Fruit fly (Drosophila melanogaster) whole organism, embryonic: ENCODE measurements around the gene Ilp5.

ENCODE experiments used
- BEAF-32 ChIP-seq: fragments of 200-800 bp; sonication (Bioruptor generic); optimal IDR thresholded peaks from 3 replicates; lab custom pipeline; 2017; ENCODE audit warnings: missing biosample characterization, missing genetic modification characterization, mild to moderate bottlenecking, moderate library complexity, missing genetic modification reagents
- CG10209 ChIP-seq: fragments of 200-800 bp; sonication (Bioruptor generic); optimal IDR thresholded peaks from 3 replicates; lab custom pipeline; 2017; ENCODE audit warnings: missing biosample characterization, mild to moderate bottlenecking, missing genetic modification characterization, missing genetic modification reagents
- CG11398 ChIP-seq: fragments of 200-800 bp; sonication (Bioruptor generic); optimal IDR thresholded peaks from 2 replicates; lab custom pipeline; 2016; ENCODE audit warnings: missing biosample characterization, missing genetic modification characterization
- CG11695 ChIP-seq: fragments of 200-800 bp; sonication (Bioruptor generic); IDR thresholded peaks from 3 replicates; pipeline ENCODE4 v1.3.6; 2022; ENCODE audit warnings: missing biosample characterization, missing genetic modification characterization
- CG12236 ChIP-seq: fragments of 200-800 bp; sonication (Bioruptor generic); optimal IDR thresholded peaks from 2 replicates; lab custom pipeline; 2016; ENCODE audit warnings: missing biosample characterization, missing genetic modification characterization
- CG12299 ChIP-seq: fragments of 200-800 bp; sonication (Bioruptor generic); optimal IDR thresholded peaks from 2 replicates; lab custom pipeline; 2018; ENCODE audit warnings: missing biosample characterization, mild to moderate bottlenecking, missing genetic modification characterization
- CG12391 ChIP-seq: fragments of 200-800 bp; sonication (Bioruptor generic); optimal IDR thresholded peaks from 3 replicates; lab custom pipeline; 2018; ENCODE audit warnings: missing biosample characterization, mild to moderate bottlenecking, missing genetic modification characterization, moderate library complexity
- CG14014 ChIP-seq: fragments of 200-800 bp; sonication (Bioruptor generic); IDR thresholded peaks from 2 replicates; pipeline ENCODE4 v1.3.6; 2022; ENCODE audit warnings: missing biosample characterization, missing genetic modification characterization
- CG14050 ChIP-seq: fragments of 200-800 bp; sonication (Bioruptor generic); IDR thresholded peaks from 3 replicates; pipeline ENCODE4 v1.3.6; 2022; ENCODE audit warnings: missing biosample characterization, missing genetic modification characterization
- CG16813 ChIP-seq: fragments of 200-800 bp; sonication (Bioruptor generic); IDR thresholded peaks from 3 replicates; pipeline ENCODE4 v1.3.6; 2022; ENCODE audit warnings: missing biosample characterization, missing genetic modification characterization; ENCODE audit not compliant: partially characterized antibody
- CG17385 ChIP-seq: fragments of 200-800 bp; sonication (Bioruptor generic); optimal IDR thresholded peaks from 3 replicates; lab custom pipeline; 2018; ENCODE audit warnings: missing biosample characterization, mild to moderate bottlenecking, missing genetic modification characterization
- CG18619 ChIP-seq: fragments of 200-800 bp; sonication (Bioruptor generic); optimal IDR thresholded peaks from 3 replicates; lab custom pipeline; 2017; ENCODE audit warnings: missing biosample characterization, mild to moderate bottlenecking, missing genetic modification characterization
- CG2129 ChIP-seq: fragments of 200-800 bp; sonication (Bioruptor generic); IDR thresholded peaks from 2 replicates; pipeline ENCODE4 v1.3.6; 2022; ENCODE audit warnings: missing biosample characterization, missing genetic modification characterization; ENCODE audit not compliant: partially characterized antibody
- CG30431 ChIP-seq: fragments of 200-800 bp; sonication (Bioruptor generic); optimal IDR thresholded peaks from 2 replicates; lab custom pipeline; 2017; ENCODE audit warnings: missing biosample characterization, missing genetic modification characterization
- CG3163 ChIP-seq: fragments of 200-800 bp; sonication (Bioruptor generic); optimal IDR thresholded peaks from 3 replicates; lab custom pipeline; 2016; ENCODE audit warnings: missing biosample characterization, missing genetic modification characterization
- CG3281 ChIP-seq: fragments of 200-800 bp; sonication (Bioruptor generic); optimal IDR thresholded peaks from 3 replicates; lab custom pipeline; 2017; ENCODE audit warnings: missing biosample characterization, mild to moderate bottlenecking, missing genetic modification characterization
- CG7271 ChIP-seq: fragments of 200-800 bp; sonication (Bioruptor generic); optimal IDR thresholded peaks from 2 replicates; lab custom pipeline; 2018; ENCODE audit warnings: missing biosample characterization, mild to moderate bottlenecking, missing genetic modification characterization, moderate library complexity
- CG7786 ChIP-seq: fragments of 200-800 bp; sonication (Bioruptor generic); optimal IDR thresholded peaks from 2 replicates; lab custom pipeline; 2016; ENCODE audit warnings: missing biosample characterization, missing genetic modification characterization
- CG7839 ChIP-seq: fragments of 200-800 bp; sonication (Bioruptor generic); optimal IDR thresholded peaks from 3 replicates; lab custom pipeline; 2018; ENCODE audit warnings: missing biosample characterization, mild to moderate bottlenecking, missing genetic modification characterization, moderate library complexity
- CG7963 ChIP-seq: fragments of 200-800 bp; sonication (Bioruptor generic); IDR thresholded peaks from 3 replicates; pipeline ENCODE4 v1.3.6; 2022; ENCODE audit warnings: missing biosample characterization, missing genetic modification characterization; ENCODE audit not compliant: partially characterized antibody
- CG9727 ChIP-seq: fragments of 200-800 bp; sonication (Bioruptor generic); optimal IDR thresholded peaks from 3 replicates; lab custom pipeline; 2017; ENCODE audit warnings: missing biosample characterization, mild to moderate bottlenecking, missing genetic modification characterization
- CHES-1-like ChIP-seq: fragments of 200-800 bp; sonication (Bioruptor generic); optimal IDR thresholded peaks from 2 replicates; lab custom pipeline; 2016; ENCODE audit warnings: missing biosample characterization, missing genetic modification characterization
- Chrac-16 ChIP-seq: fragments of 200-800 bp; sonication (Bioruptor generic); optimal IDR thresholded peaks from 3 replicates; lab custom pipeline; 2016; ENCODE audit warnings: missing biosample characterization, missing genetic modification characterization
- Doc2 ChIP-seq: fragments of 200-800 bp; sonication (Bioruptor generic); IDR thresholded peaks from 2 replicates; pipeline ENCODE4 v1.3.6; 2022; ENCODE audit warnings: missing biosample characterization, missing genetic modification characterization
- E2f1 ChIP-seq: fragments of 200-800 bp; sonication (Bioruptor generic); IDR thresholded peaks from 2 replicates; pipeline ENCODE4 v1.3.6; 2022; ENCODE audit warnings: missing biosample characterization, missing genetic modification characterization
- ERR ChIP-seq: fragments of 200-800 bp; sonication (Bioruptor generic); optimal IDR thresholded peaks from 2 replicates; lab custom pipeline; 2016; ENCODE audit warnings: missing biosample characterization, missing genetic modification characterization
- HLH4C ChIP-seq: fragments of 200-800 bp; sonication (Bioruptor generic); IDR thresholded peaks from 3 replicates; pipeline ENCODE4 v1.3.6; 2022; ENCODE audit warnings: missing biosample characterization, missing genetic modification characterization; ENCODE audit not compliant: partially characterized antibody
- HLH54F ChIP-seq: fragments of 200-800 bp; sonication (Bioruptor generic); optimal IDR thresholded peaks from 3 replicates; lab custom pipeline; 2016; ENCODE audit warnings: missing biosample characterization, missing genetic modification characterization
- Hsf ChIP-seq: fragments of 200-800 bp; sonication (Bioruptor generic); optimal IDR thresholded peaks from 3 replicates; lab custom pipeline; 2016; ENCODE audit warnings: missing biosample characterization, missing genetic modification characterization
- Mrtf ChIP-seq: fragments of 200-800 bp; sonication (Bioruptor generic); IDR thresholded peaks from 3 replicates; pipeline ENCODE4 v1.3.6; 2022; ENCODE audit warnings: missing biosample characterization, missing genetic modification characterization
- NC2β ChIP-seq: fragments of 200-800 bp; sonication (Bioruptor generic); optimal IDR thresholded peaks from 2 replicates; lab custom pipeline; 2016; ENCODE audit warnings: missing biosample characterization, missing genetic modification characterization
- Ravus ChIP-seq: fragments of 200-800 bp; sonication (Bioruptor generic); IDR thresholded peaks from 2 replicates; pipeline ENCODE4 v1.3.6; 2022; ENCODE audit warnings: missing biosample characterization, missing genetic modification characterization
- ab ChIP-seq: fragments of 200-800 bp; sonication (Bioruptor generic); optimal IDR thresholded peaks from 2 replicates; lab custom pipeline; 2016; ENCODE audit warnings: missing biosample characterization, missing genetic modification characterization
- aop ChIP-seq: fragments of 200-800 bp; sonication (Bioruptor generic); IDR thresholded peaks from 2 replicates; pipeline ENCODE4 v1.3.6; 2022; ENCODE audit warnings: missing biosample characterization, missing genetic modification characterization
- eve ChIP-seq, 2 experiments: fragments of >200 bp; optimal IDR thresholded peaks; 2 replicates each; lab custom pipeline; 2017; ENCODE audit warnings: missing biosample characterization in 2 of 2, missing genetic modification characterization in 2 of 2
- her ChIP-seq: fragments of 200-800 bp; sonication (Bioruptor generic); optimal IDR thresholded peaks from 2 replicates; lab custom pipeline; 2016; ENCODE audit warnings: missing biosample characterization, missing genetic modification characterization
- hth ChIP-seq: fragments of >200 bp; optimal IDR thresholded peaks from 2 replicates; lab custom pipeline; 2017; ENCODE audit warnings: inconsistent platforms
- ind ChIP-seq: fragments of 200-800 bp; sonication (Bioruptor generic); optimal IDR thresholded peaks from 3 replicates; lab custom pipeline; 2016; ENCODE audit warnings: missing biosample characterization, missing genetic modification characterization
- insv ChIP-seq, 2 experiments: fragments of 200-800 bp; sonication (Bioruptor generic); optimal IDR thresholded peaks; 3 replicates each; lab custom pipeline; 2016 to 2018; ENCODE audit warnings: missing biosample characterization in 2 of 2, missing genetic modification characterization in 2 of 2
- jigr1 ChIP-seq: fragments of 200-800 bp; sonication (Bioruptor generic); IDR thresholded peaks from 3 replicates; pipeline ENCODE4 v1.3.6; 2022; ENCODE audit warnings: missing biosample characterization, missing genetic modification characterization
- maf-S ChIP-seq: fragments of 200-800 bp; sonication (Bioruptor generic); optimal IDR thresholded peaks from 2 replicates; lab custom pipeline; 2016; ENCODE audit warnings: missing biosample characterization, missing genetic modification characterization
- mam ChIP-seq: fragments of 200-800 bp; sonication (Bioruptor generic); optimal IDR thresholded peaks from 3 replicates; lab custom pipeline; 2016; ENCODE audit warnings: missing biosample characterization, missing genetic modification characterization
- nom ChIP-seq: fragments of 200-800 bp; sonication (Bioruptor generic); optimal IDR thresholded peaks from 2 replicates; lab custom pipeline; 2017; ENCODE audit warnings: missing biosample characterization, missing genetic modification characterization, mild to moderate bottlenecking, moderate library complexity, missing genetic modification reagents
- org-1 ChIP-seq: fragments of 200-800 bp; sonication (Bioruptor generic); optimal IDR thresholded peaks from 2 replicates; lab custom pipeline; 2017; ENCODE audit warnings: missing biosample characterization, missing genetic modification characterization
- pnt ChIP-seq: fragments of 200-800 bp; sonication (Bioruptor generic); optimal IDR thresholded peaks from 3 replicates; lab custom pipeline; 2016; ENCODE audit warnings: missing biosample characterization, missing genetic modification characterization
- pros ChIP-seq: fragments of 200-800 bp; sonication (Bioruptor generic); optimal IDR thresholded peaks from 3 replicates; lab custom pipeline; 2019; ENCODE audit warnings: missing biosample characterization, mild to moderate bottlenecking, missing genetic modification characterization, moderate library complexity
- schlank ChIP-seq: fragments of 200-800 bp; sonication (Bioruptor generic); optimal IDR thresholded peaks from 2 replicates; lab custom pipeline; 2018; ENCODE audit warnings: missing biosample characterization, mild to moderate bottlenecking, missing genetic modification characterization
- sd ChIP-seq: fragments of 200-800 bp; sonication (Bioruptor generic); optimal IDR thresholded peaks from 3 replicates; lab custom pipeline; 2018; ENCODE audit warnings: missing biosample characterization, mild to moderate bottlenecking, missing genetic modification characterization, moderate library complexity
- sim ChIP-seq: fragments of 200-800 bp; sonication (Bioruptor generic); IDR thresholded peaks from 2 replicates; pipeline ENCODE4 v1.3.6; 2022; ENCODE audit warnings: missing biosample characterization, missing genetic modification characterization
- twi ChIP-seq: fragments of 200-800 bp; optimal IDR thresholded peaks from 2 replicates; lab custom pipeline; 2019; ENCODE audit warnings: missing biosample characterization, mild to moderate bottlenecking, missing genetic modification characterization, moderate library complexity
- tx ChIP-seq: fragments of 200-800 bp; sonication (Bioruptor generic); optimal IDR thresholded peaks from 2 replicates; lab custom pipeline; 2016; ENCODE audit warnings: missing biosample characterization, missing genetic modification characterization
- z ChIP-seq: fragments of 200-800 bp; sonication (Bioruptor generic); IDR thresholded peaks from 3 replicates; pipeline ENCODE4 v1.3.6; 2022; ENCODE audit warnings: missing biosample characterization, missing genetic modification characterization

Gene Ilp5

DNA sequence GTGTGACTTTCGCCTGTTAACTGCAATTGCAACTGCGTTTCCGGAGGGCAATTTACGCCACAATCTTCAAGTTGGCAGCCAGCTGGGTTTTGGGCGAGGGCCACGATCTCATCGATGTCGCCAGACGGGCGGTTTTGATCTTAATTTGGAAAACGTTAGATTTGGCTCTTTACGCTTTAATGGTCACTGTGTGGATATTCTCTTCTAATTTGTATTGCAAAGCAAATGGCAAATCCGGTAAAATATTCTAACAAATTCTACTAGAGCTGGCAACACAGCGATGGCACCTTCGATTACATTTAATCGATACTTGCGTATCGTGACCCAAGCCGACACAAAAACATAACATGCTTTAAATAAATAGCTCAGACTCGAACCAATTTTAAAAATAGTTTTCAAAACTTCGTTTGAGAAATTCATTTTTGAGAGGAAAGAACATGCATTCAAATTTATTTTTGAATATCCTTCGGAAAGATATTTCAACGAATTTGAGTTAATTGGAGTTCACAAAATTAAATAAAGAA lies 12.9 kb upstream of the Ilp5 start, which contains the start of gene I-2 (continued):
- peak; percentile 30; the same call in 1 of the 3 replicates for TF ChIP-seq jigr1
- no peak for TF ChIP-seq maf-S
- TF ChIP-seq twi (tag; lab: Kevin White, UChicago): no peak
- peak; percentile 39 for TF ChIP-seq Hsf (GFP tag; lab: Kevin White, UChicago)
- no peak for TF ChIP-seq mam
- TF ChIP-seq CG12299: no peak
- TF ChIP-seq Chrac-16 (GFP tag; lab: Kevin White, UChicago): peak; percentile 12
- no peak for TF ChIP-seq tx
- no peak for TF ChIP-seq Ravus
- TF ChIP-seq CG30431 (GFP tag; lab: Kevin White, UChicago): no peak
- no peak for TF ChIP-seq CHES-1-like (GFP tag; lab: Kevin White, UChicago)
- TF ChIP-seq schlank (tag; lab: Kevin White, UChicago): no peak
- TF ChIP-seq CG11398: no peak
- peak; percentile 52; the same call in 2 of the 3 replicates for TF ChIP-seq CG7963 (GFP tag; lab: Robert Waterston, UW)
- TF ChIP-seq eve (GFP tag; optimal IDR thresholded peaks at IDR 0.05; lab: Kevin White, UChicago): no peak
- TF ChIP-seq aop (GFP tag; lab: Robert Waterston, UW): no peak
- TF ChIP-seq hth (lab: Kevin White, UChicago): no peak
- no peak for TF ChIP-seq nom (GFP tag; lab: Kevin White, UChicago)
- TF ChIP-seq CG7786 (GFP tag; lab: Kevin White, UChicago): no peak
- no peak for TF ChIP-seq ab (GFP tag; lab: Kevin White, UChicago)
- no peak for TF ChIP-seq CG11695
- no peak for TF ChIP-seq CG7271 (tag; lab: Kevin White, UChicago)
- no peak for TF ChIP-seq CG7839
- TF ChIP-seq sd (tag; lab: Kevin White, UChicago): peak; percentile 55
- TF ChIP-seq CG2129 (GFP tag; lab: Robert Waterston, UW): peak; percentile 60
- TF ChIP-seq CG3281 (GFP tag; lab: Kevin White, UChicago): no peak
- TF ChIP-seq CG14014 (GFP tag; lab: Robert Waterston, UW): no peak
- TF ChIP-seq E2f1: no peak
- TF ChIP-seq pnt: no peak
- TF ChIP-seq HLH54F (GFP tag; lab: Kevin White, UChicago): no peak
- TF ChIP-seq HLH4C (GFP tag; lab: Robert Waterston, UW): peak; percentile 81
- TF ChIP-seq org-1 (GFP tag; lab: Kevin White, UChicago): no peak
- no peak for TF ChIP-seq insv (GFP tag; optimal IDR thresholded peaks at IDR 0.05; lab: Kevin White, UChicago)
- TF ChIP-seq ind (GFP tag; lab: Kevin White, UChicago): no peak
- no peak for TF ChIP-seq CG12236 (GFP tag; lab: Kevin White, UChicago)
- no peak for TF ChIP-seq Mrtf (GFP tag; lab: Robert Waterston, UW)
- TF ChIP-seq pros: no peak
- peak; percentile 83 for TF ChIP-seq CG16813 (GFP tag; lab: Robert Waterston, UW)
- TF ChIP-seq ERR (GFP tag; lab: Kevin White, UChicago): no peak
- TF ChIP-seq sim: no peak
- no peak for TF ChIP-seq CG10209 (GFP tag; lab: Kevin White, UChicago)
- TF ChIP-seq NC2β (GFP tag; lab: Kevin White, UChicago): peak; percentile 8
- TF ChIP-seq BEAF-32 (GFP tag; lab: Kevin White, UChicago): peak; percentile 84
- TF ChIP-seq Doc2: no peak
- no peak for TF ChIP-seq CG3163 (GFP tag; lab: Kevin White, UChicago)
- TF ChIP-seq z (GFP tag; lab: Robert Waterston, UW): no peak
- TF ChIP-seq CG12391 (tag; lab: Kevin White, UChicago): peak; percentile 41
- no peak for TF ChIP-seq CG14050
- TF ChIP-seq CG17385 (GFP tag; lab: Kevin White, UChicago): no peak
- no peak for TF ChIP-seq CG18619
- no peak for TF ChIP-seq her (GFP tag; lab: Kevin White, UChicago)
- TF ChIP-seq CG9727 (GFP tag; lab: Kevin White, UChicago): no peak
